Worm (Caenorhabditis elegans) whole organism, late embryonic: ENCODE results near the gene ndx-6.

Experiments used
- F13H6.1 ChIP-seq: sonication (generic microtip); optimal IDR thresholded peaks from 2 replicates; lab custom pipeline; 2016; ENCODE audit warnings: missing genetic modification characterization, missing compliant biosample characterization
- K09A11.1 ChIP-seq: sonication (generic microtip); optimal IDR thresholded peaks from 2 replicates; lab custom pipeline; 2017; ENCODE audit warnings: antibody characterized with exemption, mild to moderate bottlenecking, missing genetic modification characterization, missing compliant biosample characterization; ENCODE audit not compliant: insufficient read depth
- T23F11.4 ChIP-seq: fragments of 200-800 bp; sonication (Bioruptor generic); optimal IDR thresholded peaks from 2 replicates; lab custom pipeline; 2018; ENCODE audit warnings: mild to moderate bottlenecking, missing genetic modification characterization, missing compliant biosample characterization
- ama-1 ChIP-seq: fragments of 150-350 bp; optimal IDR thresholded peaks from 2 replicates; lab custom pipeline; 2014
- ceh-18 ChIP-seq: sonication (generic microtip); optimal IDR thresholded peaks from 2 replicates; lab custom pipeline; 2016; ENCODE audit warnings: missing genetic modification characterization, missing compliant biosample characterization
- ceh-2 ChIP-seq: sonication (generic microtip); optimal IDR thresholded peaks from 2 replicates; lab custom pipeline; 2016; ENCODE audit warnings: missing genotype, missing genetic modification characterization, missing compliant biosample characterization
- ceh-22 ChIP-seq: sonication (generic microtip); optimal IDR thresholded peaks from 2 replicates; lab custom pipeline; 2017; ENCODE audit warnings: missing biosample characterization, missing genetic modification characterization
- ceh-31 ChIP-seq: sonication (generic microtip); optimal IDR thresholded peaks from 2 replicates; lab custom pipeline; 2016; ENCODE audit warnings: missing genetic modification characterization, missing compliant biosample characterization
- ceh-48 ChIP-seq: sonication (generic microtip); optimal IDR thresholded peaks from 2 replicates; lab custom pipeline; 2016; ENCODE audit warnings: missing genetic modification characterization, inconsistent platforms, missing compliant biosample characterization
- ceh-6 ChIP-seq: fragments of 200-800 bp; sonication (Bioruptor generic); optimal IDR thresholded peaks from 2 replicates; lab custom pipeline; 2018; ENCODE audit warnings: mild to moderate bottlenecking, missing genetic modification characterization, missing compliant biosample characterization
- dve-1 ChIP-seq: sonication (generic microtip); optimal IDR thresholded peaks from 2 replicates; lab custom pipeline; 2017; ENCODE audit warnings: antibody characterized with exemption, mild to moderate bottlenecking, missing genetic modification characterization, missing compliant biosample characterization
- elt-2 ChIP-seq: sonication (generic microtip); optimal IDR thresholded peaks from 2 replicates; lab custom pipeline; 2016; ENCODE audit warnings: missing genetic modification reagents, missing genetic modification characterization, missing compliant biosample characterization
- ets-4 ChIP-seq: sonication (generic microtip); optimal IDR thresholded peaks from 2 replicates; lab custom pipeline; 2016; ENCODE audit warnings: missing genetic modification characterization, missing compliant biosample characterization
- eyg-1 ChIP-seq: sonication (generic microtip); optimal IDR thresholded peaks from 2 replicates; lab custom pipeline; 2016; ENCODE audit warnings: missing genotype, missing genetic modification characterization, missing compliant biosample characterization
- fax-1 ChIP-seq: sonication (generic microtip); optimal IDR thresholded peaks from 2 replicates; lab custom pipeline; 2016; ENCODE audit warnings: missing genotype, missing genetic modification characterization, missing compliant biosample characterization
- fkh-10 ChIP-seq: fragments of 150-350 bp; optimal IDR thresholded peaks from 2 replicates; lab custom pipeline; 2014; ENCODE audit warnings: missing biosample characterization, missing genetic modification reagents, missing genetic modification characterization
- hlh-30 ChIP-seq: sonication (generic microtip); optimal IDR thresholded peaks from 2 replicates; lab custom pipeline; 2017; ENCODE audit warnings: antibody characterized with exemption, missing genetic modification characterization, missing compliant biosample characterization; ENCODE audit not compliant: insufficient read depth
- hlh-6 ChIP-seq: sonication (generic microtip); optimal IDR thresholded peaks from 2 replicates; lab custom pipeline; 2016; ENCODE audit warnings: missing genotype, missing genetic modification characterization, missing compliant biosample characterization
- lin-11 ChIP-seq: fragments of 200-800 bp; sonication (Bioruptor generic); optimal IDR thresholded peaks from 2 replicates; lab custom pipeline; 2018; ENCODE audit warnings: mild to moderate bottlenecking, missing genetic modification characterization, missing compliant biosample characterization
- madf-2 ChIP-seq: sonication (generic microtip); optimal IDR thresholded peaks from 2 replicates; lab custom pipeline; 2017; ENCODE audit warnings: missing genetic modification characterization, missing compliant biosample characterization
- mec-3 ChIP-seq: sonication (generic microtip); optimal IDR thresholded peaks from 2 replicates; lab custom pipeline; 2016; ENCODE audit warnings: borderline replicate concordance, missing genetic modification characterization, missing compliant biosample characterization
- nfya-1 ChIP-seq: sonication (generic microtip); optimal IDR thresholded peaks from 2 replicates; lab custom pipeline; 2017; ENCODE audit warnings: missing genetic modification characterization, mild to moderate bottlenecking, missing compliant biosample characterization, antibody characterized with exemption, moderate library complexity
- nhr-11 ChIP-seq: fragments of 150-350 bp; optimal IDR thresholded peaks from 2 replicates; lab custom pipeline; 2014; ENCODE audit warnings: missing biosample characterization, missing genetic modification characterization
- odd-2 ChIP-seq: sonication (generic microtip); optimal IDR thresholded peaks from 2 replicates; lab custom pipeline; 2017; ENCODE audit warnings: antibody characterized with exemption, mild to moderate bottlenecking, missing genetic modification characterization, missing compliant biosample characterization
- pag-3 ChIP-seq: sonication (generic microtip); optimal IDR thresholded peaks from 2 replicates; lab custom pipeline; 2016; ENCODE audit warnings: missing compliant biosample characterization, missing genetic modification characterization, borderline replicate concordance
- pat-9 ChIP-seq: fragments of 200-800 bp; sonication (Bioruptor generic); optimal IDR thresholded peaks from 2 replicates; lab custom pipeline; 2018; ENCODE audit warnings: mild to moderate bottlenecking, missing genetic modification characterization, moderate library complexity, missing compliant biosample characterization
- pax-1 ChIP-seq: fragments of 150-350 bp; optimal IDR thresholded peaks from 2 replicates; lab custom pipeline; 2014; ENCODE audit warnings: missing biosample characterization, missing genetic modification characterization
- pqm-1 ChIP-seq: sonication (generic microtip); optimal IDR thresholded peaks from 2 replicates; lab custom pipeline; 2016; ENCODE audit warnings: missing genetic modification characterization, missing compliant biosample characterization
- rnt-1 ChIP-seq: sonication (generic microtip); optimal IDR thresholded peaks from 2 replicates; lab custom pipeline; 2016; ENCODE audit warnings: missing genetic modification characterization, missing compliant biosample characterization
- sox-2 ChIP-seq: fragments of 200-800 bp; sonication (Bioruptor generic); IDR thresholded peaks from 2 replicates; pipeline ENCODE4 v1.3.6; 2022; ENCODE audit warnings: missing genetic modification reagents, missing genetic modification characterization, missing compliant biosample characterization
- syd-9 ChIP-seq: sonication (generic microtip); optimal IDR thresholded peaks from 2 replicates; lab custom pipeline; 2016; ENCODE audit warnings: mild to moderate bottlenecking, missing genetic modification characterization, moderate library complexity, missing compliant biosample characterization
- tbx-2 ChIP-seq: sonication (generic microtip); optimal IDR thresholded peaks from 2 replicates; lab custom pipeline; 2016; ENCODE audit warnings: missing genetic modification characterization, missing compliant biosample characterization
- tbx-7 ChIP-seq: sonication (generic microtip); optimal IDR thresholded peaks from 2 replicates; lab custom pipeline; 2016; ENCODE audit warnings: missing genotype, missing genetic modification characterization, missing compliant biosample characterization
- ttx-3 ChIP-seq: sonication (generic microtip); optimal IDR thresholded peaks from 2 replicates; lab custom pipeline; 2016; ENCODE audit warnings: missing genetic modification reagents, missing genetic modification characterization, missing compliant biosample characterization
- unc-55 ChIP-seq: sonication (generic microtip); optimal IDR thresholded peaks from 2 replicates; lab custom pipeline; 2017; ENCODE audit warnings: missing biosample characterization, missing genetic modification reagents, missing genetic modification characterization
- unc-86 ChIP-seq: sonication (generic microtip); optimal IDR thresholded peaks from 2 replicates; lab custom pipeline; 2016; ENCODE audit warnings: missing genetic modification characterization, missing compliant biosample characterization
- zip-5 ChIP-seq: sonication (generic microtip); optimal IDR thresholded peaks from 2 replicates; lab custom pipeline; 2016; ENCODE audit warnings: missing genetic modification characterization, missing compliant biosample characterization

ndx-6 gene

DNA sequence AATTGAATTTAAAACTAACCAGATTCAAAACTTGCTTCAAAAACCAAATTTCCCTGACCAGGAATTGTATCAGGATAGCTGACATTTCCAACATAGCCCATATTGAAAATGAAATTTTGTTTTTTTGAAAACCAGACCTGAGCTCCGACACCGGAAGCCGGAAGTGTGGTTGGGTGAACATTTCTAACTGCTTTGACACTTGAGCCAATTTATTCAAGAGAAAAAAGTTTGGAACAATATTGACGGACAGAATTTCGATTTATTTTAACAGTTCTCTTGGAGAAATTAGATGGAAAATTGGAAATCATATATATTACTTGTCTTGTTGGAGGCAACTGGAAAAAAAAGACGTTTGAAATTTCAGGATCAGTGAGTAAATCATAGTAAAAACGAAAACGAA is 2.5 kb downstream of the ndx-6 start, which contains the start of gene ccpp-6:
Gene ccpp-6 (minus strand): TSS at position 101 of the 400 bp plus-strand sequence.
- TF ChIP-seq K09A11.1 (tag; lab: Kevin White, UChicago) (no peak), ceh-31 (tag; lab: Kevin White, UChicago) (no peak)

DNA sequence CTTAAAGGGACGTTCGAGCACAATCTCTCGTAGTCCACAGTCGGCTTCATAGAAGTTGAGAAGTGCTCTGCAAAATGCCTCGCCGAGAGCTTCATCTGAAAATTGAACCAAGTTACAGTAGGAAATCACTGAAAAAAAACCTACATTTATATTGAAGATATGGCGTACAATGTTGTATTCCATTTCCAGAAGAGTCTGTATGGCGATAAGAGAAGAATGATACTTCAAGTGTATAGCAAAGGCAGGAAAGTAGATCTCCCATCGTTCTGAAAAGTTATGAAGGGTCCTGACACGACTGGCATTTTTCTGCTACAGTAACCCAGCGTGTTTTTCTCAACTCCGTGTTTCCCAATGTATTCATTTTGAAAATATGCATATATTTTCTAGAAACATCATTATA is 5.4 kb downstream of the ndx-6 start:
- TF ChIP-seq ceh-48 (tag; lab: Kevin White, UChicago), result no peak
- no peak for TF ChIP-seq ceh-18 (tag; lab: Kevin White, UChicago)
- TF ChIP-seq fkh-10 (GFP tag; lab: Kevin White, UChicago), result no peak
- TF ChIP-seq sox-2 (GFP tag; lab: Robert Waterston, UW), result no peak
- no peak for TF ChIP-seq nfya-1 (tag; lab: Kevin White, UChicago)
- TF ChIP-seq pat-9 (tag; lab: Kevin White, UChicago), result no peak
- no peak for TF ChIP-seq zip-5 (tag; lab: Kevin White, UChicago)
- no peak for TF ChIP-seq unc-86
- TF ChIP-seq K09A11.1 (tag; lab: Kevin White, UChicago), result no peak
- no peak for TF ChIP-seq ceh-6 (GFP tag; lab: Kevin White, UChicago)
- TF ChIP-seq madf-2 (tag; lab: Kevin White, UChicago), result no peak
- no peak for TF ChIP-seq hlh-6 (tag; lab: Kevin White, UChicago)
- TF ChIP-seq, all 69 proteins: peak for 0

DNA sequence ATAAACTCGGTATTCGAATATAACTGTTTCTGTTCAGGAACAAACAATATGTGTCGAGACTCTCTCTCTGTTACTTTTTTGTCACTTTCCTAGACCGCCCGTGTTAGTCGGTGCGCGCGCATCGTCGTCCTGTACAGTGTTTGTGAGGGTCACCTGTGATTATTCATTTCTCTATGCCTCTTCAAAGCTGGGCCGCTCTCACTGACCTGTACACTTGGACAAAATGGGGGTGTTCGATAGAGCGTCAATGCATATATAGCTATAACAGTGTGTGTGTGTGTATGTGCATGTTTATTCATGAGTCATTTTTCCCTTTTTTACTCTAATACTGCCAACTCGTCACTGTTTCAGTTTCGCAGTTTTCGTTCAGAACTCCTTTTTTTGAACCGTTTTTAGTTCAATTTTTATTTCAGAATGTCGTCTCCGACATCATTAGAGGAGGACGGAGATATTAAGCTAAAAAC is 10.0 kb downstream of the ndx-6 start, which contains the start of gene pkc-3:
Gene pkc-3 (plus strand): TSS at position 414 of the 464 bp plus-strand sequence.
- TF ChIP-seq unc-86 (no peak), ama-1 (lab: Kevin White, UChicago) (peak; percentile 43), eyg-1 (no peak), dve-1 (peak; percentile 4), ets-4 (no peak), pax-1 (tag; lab: Kevin White, UChicago) (peak; percentile 26), tbx-2 (peak; percentile 14), hlh-6 (tag; lab: Kevin White, UChicago) (no peak), ceh-2 (tag; lab: Kevin White, UChicago) (peak; percentile 9), T23F11.4 (peak; percentile 26), elt-2 (tag; lab: Kevin White, UChicago) (peak; percentile 74), nfya-1 (tag; lab: Kevin White, UChicago) (peak; percentile 34), rnt-1 (tag; lab: Kevin White, UChicago) (no peak), hlh-30 (tag; lab: Kevin White, UChicago) (peak; percentile 2)
- TF ChIP-seq, all 69 proteins: peak for 9

DNA sequence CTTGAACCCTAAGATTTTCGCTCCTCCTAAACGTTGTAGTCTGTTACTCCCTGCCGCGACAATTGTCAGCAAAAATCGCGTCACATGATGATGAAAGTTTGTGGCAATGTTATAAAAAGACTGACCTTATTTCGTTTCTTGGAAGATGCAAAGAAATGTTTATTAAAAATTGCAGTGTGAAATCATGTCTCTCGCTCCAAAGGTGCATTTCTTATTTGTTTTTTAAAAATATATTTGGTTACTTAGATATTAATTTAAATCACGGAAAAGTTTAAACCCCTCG is 11.5 kb downstream of the ndx-6 start:
- TF ChIP-seq ceh-6 (GFP tag; lab: Kevin White, UChicago), result no peak
- no peak for TF ChIP-seq mec-3 (tag; lab: Kevin White, UChicago)
- no peak for TF ChIP-seq unc-55 (GFP tag; lab: Kevin White, UChicago)
- no peak for TF ChIP-seq pag-3 (tag; lab: Kevin White, UChicago)
- TF ChIP-seq ceh-48 (tag; lab: Kevin White, UChicago), result no peak
- no peak for TF ChIP-seq fax-1
- TF ChIP-seq pqm-1 (tag; lab: Kevin White, UChicago), result no peak
- TF ChIP-seq F13H6.1 (tag; lab: Kevin White, UChicago), result no peak
- no peak for TF ChIP-seq zip-5 (tag; lab: Kevin White, UChicago)
- TF ChIP-seq nhr-11, result no peak
- TF ChIP-seq ttx-3 (tag; lab: Kevin White, UChicago), result no peak
- no peak for TF ChIP-seq tbx-2
- TF ChIP-seq syd-9 (tag; lab: Kevin White, UChicago), result no peak
- no peak for TF ChIP-seq tbx-7 (tag; lab: Kevin White, UChicago)
- no peak for TF ChIP-seq hlh-6 (tag; lab: Kevin White, UChicago)
- no peak for TF ChIP-seq odd-2
- TF ChIP-seq lin-11 (tag; lab: Kevin White, UChicago), result no peak
- no peak for TF ChIP-seq ceh-22 (tag; lab: Kevin White, UChicago)
- TF ChIP-seq sox-2 (GFP tag; lab: Robert Waterston, UW), result no peak
